Fruit fly (Drosophila melanogaster) whole organism, adult: ENCODE measurements around the gene Tsen2.

Source experiments
- CG11617 ChIP-seq: fragments of 200-800 bp; sonication (Bioruptor generic); optimal IDR thresholded peaks from 2 replicates; lab custom pipeline; 2017; ENCODE audit warnings: mild to moderate bottlenecking, missing biosample characterization, missing genetic modification reagents, missing genetic modification characterization
- CG12768 ChIP-seq: fragments of 200-800 bp; sonication (Bioruptor generic); optimal IDR thresholded peaks from 2 replicates; lab custom pipeline; 2017; ENCODE audit warnings: missing biosample characterization, missing genetic modification characterization, mild to moderate bottlenecking, moderate library complexity, missing genetic modification reagents
- CG33017 ChIP-seq: fragments of 200-800 bp; sonication (Bioruptor generic); optimal IDR thresholded peaks from 2 replicates; lab custom pipeline; 2018; ENCODE audit warnings: missing biosample characterization, mild to moderate bottlenecking, missing genetic modification characterization, moderate library complexity
- CG5204 ChIP-seq: fragments of 200-800 bp; sonication (Bioruptor generic); optimal IDR thresholded peaks from 2 replicates; lab custom pipeline; 2016; ENCODE audit warnings: missing biosample characterization, missing genetic modification characterization
- CG7045 ChIP-seq: fragments of 200-800 bp; sonication (Bioruptor generic); optimal IDR thresholded peaks from 2 replicates; lab custom pipeline; 2017; ENCODE audit warnings: missing biosample characterization, mild to moderate bottlenecking, missing genetic modification characterization
- bab1 ChIP-seq: fragments of 200-800 bp; sonication (Bioruptor generic); optimal IDR thresholded peaks from 3 replicates; lab custom pipeline; 2019; ENCODE audit warnings: missing biosample characterization, mild to moderate bottlenecking, missing genetic modification characterization, moderate library complexity
- cic ChIP-seq: fragments of 200-800 bp; sonication (Bioruptor generic); optimal IDR thresholded peaks from 2 replicates; lab custom pipeline; 2017; ENCODE audit warnings: missing biosample characterization, mild to moderate bottlenecking, missing genetic modification characterization, moderate library complexity
- kay ChIP-seq: fragments of 200-800 bp; sonication (Bioruptor generic); peaks from one replicate; lab custom pipeline; 2016; ENCODE audit warnings: missing biosample characterization, missing genetic modification characterization, borderline replicate concordance
- ovo ChIP-seq: fragments of 200-800 bp; sonication (Bioruptor generic); optimal IDR thresholded peaks from 2 replicates; lab custom pipeline; 2016; ENCODE audit warnings: missing biosample characterization, missing genetic modification characterization
- toe ChIP-seq: fragments of 200-800 bp; sonication (Bioruptor generic); optimal IDR thresholded peaks from 2 replicates; lab custom pipeline; 2016; ENCODE audit warnings: missing biosample characterization, missing genetic modification characterization

dm6 chr2L:16711891-16712290 lies 17.7 kb upstream of the Tsen2 start:
- TF ChIP-seq CG12768 (no peak), CG33017 (tag; lab: Kevin White, UChicago) (no peak), cic (GFP tag; lab: Kevin White, UChicago) (no peak), bab1 (GFP tag; lab: Kevin White, UChicago) (no peak), toe (GFP tag; lab: Kevin White, UChicago) (no peak), CG5204 (GFP tag; lab: Kevin White, UChicago) (no peak), ovo (GFP tag; lab: Kevin White, UChicago) (no peak), CG7045 (GFP tag; lab: Kevin White, UChicago) (no peak), CG11617 (GFP tag; lab: Kevin White, UChicago) (no peak), kay (no peak)
